Worm (Caenorhabditis elegans): ENCODE data around the gene fust-1.

DNA sequence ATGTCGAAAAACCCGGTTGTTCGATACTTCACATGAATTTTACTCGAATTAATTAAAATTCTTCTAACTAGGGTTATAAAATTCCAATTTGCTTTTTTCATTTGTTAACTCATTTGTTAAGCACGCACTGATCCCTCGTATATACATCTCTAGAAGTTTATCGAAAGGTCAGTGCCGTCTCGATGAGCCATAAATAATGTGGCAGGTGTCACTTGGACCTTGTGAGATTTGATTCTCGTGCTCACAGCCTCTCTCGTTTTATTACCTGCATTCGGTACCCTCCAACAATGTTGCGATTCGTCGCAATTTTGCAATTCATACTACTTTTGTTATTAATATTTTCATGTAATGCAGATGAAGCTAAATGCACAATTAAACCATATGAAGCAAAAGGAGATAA lies 36.0 kb upstream of the fust-1 start, which contains the start of gene spon-1:
- no peak for TF ChIP-seq nhr-43 (tag; optimal IDR thresholded peaks at IDR 0.05; ENCODE audit: poor library complexity, severe bottlenecking)
- TF ChIP-seq nhr-28 (tag; optimal IDR thresholded peaks at IDR 0.05), result no peak
- no peak for TF ChIP-seq nhr-11 (tag; optimal IDR thresholded peaks at IDR 0.05)
- no peak for TF ChIP-seq ceh-16 (tag; optimal IDR thresholded peaks at IDR 0.05)
- no peak for TF ChIP-seq ztf-11 (tag; optimal IDR thresholded peaks at IDR 0.05)
